Worm (Caenorhabditis elegans): ENCODE results near the gene F47B10.5.

DNA sequence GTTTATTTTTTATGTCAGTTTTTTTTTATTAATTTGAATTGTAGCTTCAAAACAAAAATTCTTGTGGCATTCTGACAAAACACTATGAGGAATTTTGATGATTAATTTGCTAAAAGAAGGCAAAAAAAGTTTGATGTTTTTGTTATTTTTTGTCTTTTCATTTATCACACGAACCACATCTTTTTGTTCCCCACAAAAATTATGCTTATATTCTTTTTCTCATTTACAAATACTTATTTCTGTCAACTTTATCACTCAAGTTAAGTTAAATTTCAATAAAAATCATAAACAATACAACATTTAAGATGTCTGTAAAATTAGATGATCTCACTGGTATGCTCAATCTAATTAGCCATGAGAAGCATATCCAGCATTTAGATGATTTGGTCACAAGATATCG is 2.2 kb downstream of the F47B10.5 start, which contains the start of gene F47B10.6:
- no peak for TF ChIP-seq T22C8.4 (GFP tag; IDR thresholded peaks at IDR 0.05)
- TF ChIP-seq klf-2 (GFP tag; conservative IDR thresholded peaks at IDR 0.05) = no peak
- no peak for TF ChIP-seq ztf-23 (GFP tag; IDR thresholded peaks at IDR 0.05)
- no peak for TF ChIP-seq ztf-29 (GFP tag; IDR thresholded peaks at IDR 0.05)
- no peak for TF ChIP-seq ref-1 (GFP tag; conservative IDR thresholded peaks at IDR 0.05)
- no peak for TF ChIP-seq tab-1 (GFP tag; IDR thresholded peaks at IDR 0.05)
